Worm (Caenorhabditis elegans): ENCODE results near the gene B0252.1.

Gene B0252.1

DNA sequence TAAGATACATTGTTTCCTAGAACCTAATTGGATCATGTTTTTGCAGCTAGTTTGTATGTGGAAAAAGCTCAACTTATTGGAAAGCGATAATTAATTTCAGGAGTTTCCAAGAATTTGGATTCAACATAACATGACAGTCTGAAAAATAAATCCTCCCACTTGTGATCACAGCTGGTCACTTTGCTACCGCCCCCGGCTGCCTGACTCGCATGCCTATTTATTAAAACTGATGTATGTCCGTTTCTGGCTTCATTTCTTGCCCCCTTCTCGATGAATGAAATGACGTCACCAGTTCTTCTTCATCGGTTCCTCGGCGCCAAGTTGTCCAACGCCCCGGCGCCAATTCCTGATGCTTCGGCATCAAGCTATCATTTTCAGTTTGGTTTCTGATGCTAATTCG is 7.6 kb downstream of the B0252.1 start:
- TF ChIP-seq daf-12 (tag; optimal IDR thresholded peaks at IDR 0.05) (no peak), fkh-2 (tag; optimal IDR thresholded peaks at IDR 0.05) (no peak), egl-27 (tag; optimal IDR thresholded peaks at IDR 0.05) (no peak), egl-5 (tag; optimal IDR thresholded peaks at IDR 0.05) (no peak), nhr-43 (tag; optimal IDR thresholded peaks at IDR 0.05; ENCODE audit: poor library complexity, severe bottlenecking) (no peak), zag-1 (tag; optimal IDR thresholded peaks at IDR 0.05) (no peak), nhr-67 (tag; optimal IDR thresholded peaks at IDR 0.05) (no peak), nhr-77 (tag; optimal IDR thresholded peaks at IDR 0.05) (no peak), pqm-1 (tag; optimal IDR thresholded peaks at IDR 0.05) (no peak), R02D3.7 (tag; optimal IDR thresholded peaks at IDR 0.05) (no peak)

DNA sequence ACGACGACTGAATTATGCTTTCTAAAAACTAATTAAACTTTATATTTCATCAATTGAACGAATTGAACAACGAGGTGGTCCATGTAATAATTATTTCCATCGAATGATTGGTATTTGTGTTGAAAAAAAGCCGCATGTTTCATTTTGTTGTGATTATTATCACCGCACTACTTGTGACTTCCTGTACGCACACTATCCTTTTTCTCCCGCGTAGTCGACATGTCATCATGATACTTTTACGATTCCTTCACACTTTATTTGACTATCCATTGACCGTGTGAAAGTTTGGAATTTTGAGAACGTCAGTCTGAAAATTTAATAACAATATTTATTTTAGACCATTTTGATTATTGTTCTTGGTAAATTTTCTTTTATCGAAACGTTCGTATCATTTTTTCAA is 8.1 kb downstream of the B0252.1 start, which contains the start of gene F22D3.4:
F22D3.4 (minus strand) TSS at position 1 of the 400 bp plus-strand sequence.
- TF ChIP-seq ztf-4 (tag; optimal IDR thresholded peaks at IDR 0.05) (no peak), pqm-1 (tag; optimal IDR thresholded peaks at IDR 0.05) (no peak), egl-5 (tag; optimal IDR thresholded peaks at IDR 0.05) (no peak), fkh-2 (tag; optimal IDR thresholded peaks at IDR 0.05) (no peak), nhr-11 (tag; optimal IDR thresholded peaks at IDR 0.05) (no peak), nhr-67 (tag; optimal IDR thresholded peaks at IDR 0.05) (no peak), nhr-76 (tag; optimal IDR thresholded peaks at IDR 0.05) (no peak), elt-2 (tag; optimal IDR thresholded peaks at IDR 0.05) (peak; percentile 21), elt-3 (tag; optimal IDR thresholded peaks at IDR 0.05) (no peak)

DNA sequence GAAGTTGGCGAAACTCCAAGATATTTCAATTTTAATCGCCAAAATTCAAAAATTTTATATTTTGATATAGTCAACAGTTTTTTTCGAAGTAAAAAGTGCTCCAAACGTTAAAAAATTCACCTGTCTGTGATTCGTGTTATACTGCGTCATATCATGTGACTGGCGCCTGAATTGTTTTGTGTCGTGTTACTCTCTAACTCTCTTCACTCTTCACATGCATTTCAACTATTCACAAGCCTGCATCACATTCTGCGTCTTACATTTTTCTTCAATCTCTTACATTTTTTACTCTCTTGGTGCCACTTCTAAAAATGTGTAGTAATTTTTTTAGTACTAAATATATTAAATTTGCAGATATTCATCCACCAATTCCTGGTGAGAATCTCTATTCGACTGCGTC is 8.9 kb downstream of the B0252.1 start, which contains the start of gene flcn-1:
flcn-1 (plus strand) TSS at position 348 of the 400 bp plus-strand sequence.
- TF ChIP-seq hmg-11 (tag; optimal IDR thresholded peaks at IDR 0.05), result peak; percentile 64
- peak; percentile 43 for TF ChIP-seq snpc-4 (tag; optimal IDR thresholded peaks at IDR 0.05)
- peak; percentile 47 for TF ChIP-seq pha-4 (tag; optimal IDR thresholded peaks at IDR 0.05)
- peak; percentile 2 for TF ChIP-seq pqm-1 (tag; optimal IDR thresholded peaks at IDR 0.05)
- TF ChIP-seq elt-3 (tag; optimal IDR thresholded peaks at IDR 0.05), result no peak
- peak; percentile 57 for TF ChIP-seq nfya-1 (tag; optimal IDR thresholded peaks at IDR 0.05; ENCODE audit: insufficient read depth)
- no peak for TF ChIP-seq fkh-10 (GFP tag; optimal IDR thresholded peaks at IDR 0.05)
- peak; percentile 3 for TF ChIP-seq lsy-12 (tag; optimal IDR thresholded peaks at IDR 0.05)
- peak; percentile 50 for TF ChIP-seq elt-2 (tag; optimal IDR thresholded peaks at IDR 0.05)

DNA sequence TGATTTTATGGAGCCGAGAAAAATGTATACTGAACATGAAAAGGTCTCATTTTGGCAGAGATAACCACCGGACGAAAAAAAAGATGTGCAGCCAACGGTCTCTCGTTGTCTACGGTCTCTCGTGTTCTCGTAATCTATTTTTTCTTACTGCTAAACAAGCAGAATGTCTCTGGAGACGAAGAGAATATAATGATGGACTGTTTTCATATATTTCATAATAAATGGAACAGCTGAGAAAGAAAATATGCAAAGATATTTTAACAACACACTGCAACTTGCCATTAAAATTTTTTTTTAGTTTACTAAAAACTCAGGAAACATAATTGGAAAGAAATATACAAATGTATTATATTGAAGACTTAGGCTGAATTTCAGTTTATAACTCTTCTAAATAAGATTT is 10.6 kb downstream of the B0252.1 start:
- TF ChIP-seq elt-2 (tag; optimal IDR thresholded peaks at IDR 0.05) (peak; percentile 1), nhr-25 (tag; optimal IDR thresholded peaks at IDR 0.05) (no peak), pha-4 (tag; optimal IDR thresholded peaks at IDR 0.05) (peak; percentile 4), elt-3 (tag; optimal IDR thresholded peaks at IDR 0.05) (no peak), nhr-67 (tag; optimal IDR thresholded peaks at IDR 0.05) (no peak), ceh-16 (tag; optimal IDR thresholded peaks at IDR 0.05) (no peak), nfya-1 (tag; optimal IDR thresholded peaks at IDR 0.05; ENCODE audit: insufficient read depth) (peak; percentile 28), ceh-28 (tag; optimal IDR thresholded peaks at IDR 0.05) (no peak), nhr-12 (tag; optimal IDR thresholded peaks at IDR 0.05) (no peak)

DNA sequence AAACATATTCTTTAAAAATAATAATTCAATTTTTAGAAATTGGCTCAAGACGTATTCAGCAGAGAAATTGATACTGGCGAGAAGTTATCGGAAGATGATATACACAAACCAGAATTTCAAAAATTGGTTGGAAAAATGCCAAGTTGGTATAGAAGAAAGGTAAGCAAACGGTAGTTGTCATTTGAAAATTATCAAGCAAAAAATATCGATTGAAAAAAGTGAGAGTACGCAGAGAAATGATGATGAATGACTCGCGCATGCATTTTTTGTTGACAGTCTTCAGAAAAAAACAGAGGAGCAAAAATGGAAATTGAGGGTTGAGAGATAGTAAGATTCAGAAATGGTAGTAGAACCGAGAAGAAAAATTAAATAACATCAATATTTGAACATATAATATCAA is 13.5 kb downstream of the B0252.1 start:
- no peak for TF ChIP-seq skn-1 (tag; optimal IDR thresholded peaks at IDR 0.05)
- TF ChIP-seq pha-4 (tag; optimal IDR thresholded peaks at IDR 0.05), result peak; percentile 13
- peak; percentile 70 for TF ChIP-seq ceh-28 (tag; optimal IDR thresholded peaks at IDR 0.05)
- TF ChIP-seq nhr-25 (tag; optimal IDR thresholded peaks at IDR 0.05), result no peak

DNA sequence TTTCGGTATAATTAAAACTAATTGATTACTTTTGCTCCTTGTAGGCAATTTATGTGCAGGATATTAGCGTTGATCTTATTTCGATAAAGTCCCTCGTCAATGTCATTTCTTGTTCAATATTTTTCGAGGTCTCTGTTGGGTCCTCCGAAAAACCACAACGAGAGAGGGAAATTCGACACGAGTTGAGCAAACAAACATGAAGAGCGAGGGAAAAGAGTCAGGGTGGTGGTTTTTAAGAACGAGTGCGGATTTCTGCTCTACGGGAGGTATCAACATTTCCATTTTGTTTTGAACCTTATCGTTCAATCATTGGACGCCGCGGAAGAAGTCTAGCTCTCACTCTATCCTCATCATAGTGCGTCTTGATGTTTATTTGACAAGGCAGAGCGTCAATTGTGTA is 15.2 kb downstream of the B0252.1 start:
- TF ChIP-seq lin-39 (tag; optimal IDR thresholded peaks at IDR 0.05) (peak; percentile 46), skn-1 (tag; optimal IDR thresholded peaks at IDR 0.05) (no peak), pha-4 (tag; optimal IDR thresholded peaks at IDR 0.05) (peak; percentile 43), nhr-43 (tag; optimal IDR thresholded peaks at IDR 0.05; ENCODE audit: poor library complexity, severe bottlenecking) (no peak), nhr-28 (tag; optimal IDR thresholded peaks at IDR 0.05) (no peak), egl-27 (tag; optimal IDR thresholded peaks at IDR 0.05) (no peak)

DNA sequence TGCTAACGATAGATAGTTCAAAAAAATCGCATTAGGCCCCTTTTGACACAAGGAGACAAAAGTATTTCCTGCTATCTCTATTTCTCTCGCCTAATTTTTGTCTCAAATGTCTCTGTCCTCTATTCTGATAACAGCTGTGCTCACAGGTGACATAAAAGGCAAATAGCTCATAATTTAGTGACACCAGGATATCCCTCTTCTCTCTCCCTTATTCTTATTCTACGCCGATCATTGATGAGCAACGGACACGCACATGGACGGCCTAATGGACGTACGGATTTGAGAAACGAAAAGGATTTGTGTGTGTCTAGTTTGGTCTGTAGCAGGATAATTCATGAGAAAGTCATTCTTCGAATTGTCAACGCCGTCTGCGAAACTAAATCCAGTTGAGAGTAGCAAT is 16.5 kb downstream of the B0252.1 start:
- TF ChIP-seq nhr-237 (tag; optimal IDR thresholded peaks at IDR 0.05), result no peak
- no peak for TF ChIP-seq elt-1 (tag; optimal IDR thresholded peaks at IDR 0.05)
- no peak for TF ChIP-seq R02D3.7 (tag; optimal IDR thresholded peaks at IDR 0.05)
- TF ChIP-seq nhr-43 (tag; optimal IDR thresholded peaks at IDR 0.05; ENCODE audit: poor library complexity, severe bottlenecking), result no peak
- no peak for TF ChIP-seq egl-5 (tag; optimal IDR thresholded peaks at IDR 0.05)
- no peak for TF ChIP-seq nhr-76 (tag; optimal IDR thresholded peaks at IDR 0.05)
- TF ChIP-seq daf-12 (tag; optimal IDR thresholded peaks at IDR 0.05), result no peak
- no peak for TF ChIP-seq jun-1 (tag; optimal IDR thresholded peaks at IDR 0.05)
- no peak for TF ChIP-seq nhr-11 (tag; optimal IDR thresholded peaks at IDR 0.05)
- no peak for TF ChIP-seq nhr-23 (tag; optimal IDR thresholded peaks at IDR 0.05)
- no peak for TF ChIP-seq lin-15B (tag; optimal IDR thresholded peaks at IDR 0.05)
- TF ChIP-seq ztf-11 (tag; optimal IDR thresholded peaks at IDR 0.05), result no peak
- no peak for TF ChIP-seq snpc-4 (tag; optimal IDR thresholded peaks at IDR 0.05)
- no peak for TF ChIP-seq ceh-82 (tag; optimal IDR thresholded peaks at IDR 0.05)
- no peak for TF ChIP-seq ceh-28 (tag; optimal IDR thresholded peaks at IDR 0.05)
- no peak for TF ChIP-seq pha-4 (tag; optimal IDR thresholded peaks at IDR 0.05)
